Worm (Caenorhabditis elegans) whole organism, late embryonic: Measurements from ENCODE around the gene brap-2.

Experiments
- ama-1 ChIP-seq: fragments of 150-350 bp; optimal IDR thresholded peaks from 2 replicates; lab custom pipeline; 2014
- ceh-18 ChIP-seq: sonication (generic microtip); optimal IDR thresholded peaks from 2 replicates; lab custom pipeline; 2016; ENCODE audit warnings: missing genetic modification characterization, missing compliant biosample characterization
- ceh-2 ChIP-seq: sonication (generic microtip); optimal IDR thresholded peaks from 2 replicates; lab custom pipeline; 2016; ENCODE audit warnings: missing genotype, missing genetic modification characterization, missing compliant biosample characterization
- ceh-9 ChIP-seq: sonication (generic microtip); optimal IDR thresholded peaks from 2 replicates; lab custom pipeline; 2016; ENCODE audit warnings: mild to moderate bottlenecking, missing genetic modification characterization, inconsistent platforms, missing compliant biosample characterization
- fkh-10 ChIP-seq: fragments of 150-350 bp; optimal IDR thresholded peaks from 2 replicates; lab custom pipeline; 2014; ENCODE audit warnings: missing biosample characterization, missing genetic modification reagents, missing genetic modification characterization
- pqm-1 ChIP-seq: sonication (generic microtip); optimal IDR thresholded peaks from 2 replicates; lab custom pipeline; 2016; ENCODE audit warnings: missing genetic modification characterization, missing compliant biosample characterization
- pros-1 ChIP-seq: fragments of 150-350 bp; optimal IDR thresholded peaks from 2 replicates; lab custom pipeline; 2014; ENCODE audit warnings: missing biosample characterization, missing genetic modification reagents, missing genetic modification characterization
- ref-2 ChIP-seq: sonication (generic microtip); optimal IDR thresholded peaks from 2 replicates; lab custom pipeline; 2016; ENCODE audit warnings: missing genetic modification characterization, missing compliant biosample characterization
- ztf-16 ChIP-seq: sonication (generic microtip); optimal IDR thresholded peaks from 2 replicates; lab custom pipeline; 2017; ENCODE audit warnings: missing genetic modification characterization, missing compliant biosample characterization

ce11 chrII:5378239-5378521 lies 14.8 kb downstream of the brap-2 start:
- TF ChIP-seq ama-1 (lab: Kevin White, UChicago) (no peak), fkh-10 (GFP tag; lab: Kevin White, UChicago) (no peak), ceh-2 (tag; lab: Kevin White, UChicago) (no peak), ref-2 (no peak), pqm-1 (tag; lab: Kevin White, UChicago) (no peak), ztf-16 (no peak), ceh-9 (no peak), ceh-18 (tag; lab: Kevin White, UChicago) (no peak), pros-1 (tag; lab: Kevin White, UChicago) (no peak)
